Fruit fly (Drosophila melanogaster) whole organism, embryonic: ENCODE data around the gene term.

Experiments used
- CG10274 ChIP-seq: fragments of 200-800 bp; sonication (Bioruptor generic); optimal IDR thresholded peaks from 3 replicates; lab custom pipeline; 2017; ENCODE audit warnings: missing biosample characterization, mild to moderate bottlenecking, missing genetic modification characterization
- CG10366 ChIP-seq: fragments of 200-800 bp; sonication (Bioruptor generic); IDR thresholded peaks from 2 replicates; pipeline ENCODE4 v1.3.6; 2022; ENCODE audit warnings: missing biosample characterization, missing genetic modification characterization
- CG12236 ChIP-seq: fragments of 200-800 bp; sonication (Bioruptor generic); optimal IDR thresholded peaks from 2 replicates; lab custom pipeline; 2016; ENCODE audit warnings: missing biosample characterization, missing genetic modification characterization
- CG14014 ChIP-seq: fragments of 200-800 bp; sonication (Bioruptor generic); IDR thresholded peaks from 2 replicates; pipeline ENCODE4 v1.3.6; 2022; ENCODE audit warnings: missing biosample characterization, missing genetic modification characterization
- CG1603 ChIP-seq: fragments of 200-800 bp; sonication (Bioruptor generic); optimal IDR thresholded peaks from 2 replicates; lab custom pipeline; 2019; ENCODE audit warnings: missing biosample characterization, mild to moderate bottlenecking, missing genetic modification characterization, moderate library complexity
- CG1647 ChIP-seq: fragments of 200-800 bp; sonication (Bioruptor generic); optimal IDR thresholded peaks from 3 replicates; lab custom pipeline; 2016; ENCODE audit warnings: missing biosample characterization, missing genetic modification characterization
- CG16813 ChIP-seq: fragments of 200-800 bp; sonication (Bioruptor generic); IDR thresholded peaks from 3 replicates; pipeline ENCODE4 v1.3.6; 2022; ENCODE audit warnings: missing biosample characterization, missing genetic modification characterization; ENCODE audit not compliant: partially characterized antibody
- CG1792 ChIP-seq: fragments of 200-800 bp; sonication (Bioruptor generic); optimal IDR thresholded peaks from 2 replicates; lab custom pipeline; 2016; ENCODE audit warnings: missing biosample characterization, missing genetic modification characterization
- CG2129 ChIP-seq: fragments of 200-800 bp; sonication (Bioruptor generic); IDR thresholded peaks from 2 replicates; pipeline ENCODE4 v1.3.6; 2022; ENCODE audit warnings: missing biosample characterization, missing genetic modification characterization; ENCODE audit not compliant: partially characterized antibody
- CG2199 ChIP-seq: fragments of 200-800 bp; sonication (Bioruptor generic); IDR thresholded peaks from 3 replicates; pipeline ENCODE4 v1.3.6; 2022; ENCODE audit warnings: missing biosample characterization, missing genetic modification characterization
- CG33213 ChIP-seq: fragments of 200-800 bp; sonication (Bioruptor generic); optimal IDR thresholded peaks from 3 replicates; lab custom pipeline; 2016; ENCODE audit warnings: missing biosample characterization, missing genetic modification characterization
- CG33557 ChIP-seq: fragments of 200-800 bp; sonication (Bioruptor generic); optimal IDR thresholded peaks from 2 replicates; lab custom pipeline; 2019; ENCODE audit warnings: missing biosample characterization, mild to moderate bottlenecking, missing genetic modification characterization, moderate library complexity
- CG3407 ChIP-seq: fragments of 200-800 bp; sonication (Bioruptor generic); optimal IDR thresholded peaks from 2 replicates; lab custom pipeline; 2018; ENCODE audit warnings: missing biosample characterization, mild to moderate bottlenecking, missing genetic modification characterization
- CG3726 ChIP-seq: fragments of 200-800 bp; sonication (Bioruptor generic); IDR thresholded peaks from 3 replicates; pipeline ENCODE4, ENCODE4 v1.3.6; 2022; ENCODE audit warnings: missing biosample characterization, missing genetic modification characterization
- CG4617 ChIP-seq: fragments of 200-800 bp; sonication (Bioruptor generic); optimal IDR thresholded peaks from 3 replicates; lab custom pipeline; 2016; ENCODE audit warnings: missing biosample characterization, missing genetic modification characterization, borderline replicate concordance
- CG6813 ChIP-seq: fragments of 200-800 bp; sonication (Bioruptor generic); optimal IDR thresholded peaks from 2 replicates; lab custom pipeline; 2017; ENCODE audit warnings: missing biosample characterization, missing genetic modification characterization, mild to moderate bottlenecking, moderate library complexity, missing genetic modification reagents
- CG8089 ChIP-seq: fragments of 200-800 bp; sonication (Bioruptor generic); optimal IDR thresholded peaks from 3 replicates; lab custom pipeline; 2016; ENCODE audit warnings: missing biosample characterization, missing genetic modification characterization
- CG9215 ChIP-seq: fragments of 200-800 bp; sonication (Bioruptor generic); IDR thresholded peaks from 2 replicates; pipeline ENCODE4 v1.3.6; 2022; ENCODE audit warnings: missing biosample characterization, missing genetic modification characterization
- CTCF ChIP-seq: fragments of 200-800 bp; sonication (Bioruptor generic); optimal IDR thresholded peaks from 2 replicates; lab custom pipeline; 2017; ENCODE audit warnings: missing biosample characterization, mild to moderate bottlenecking, missing genetic modification characterization, moderate library complexity
- Doc3 ChIP-seq: fragments of 200-800 bp; sonication (Bioruptor generic); IDR thresholded peaks from 3 replicates; pipeline ENCODE4 v1.3.6; 2022; ENCODE audit warnings: missing biosample characterization, missing genetic modification characterization; ENCODE audit not compliant: partially characterized antibody
- Dp ChIP-seq: fragments of 200-800 bp; sonication (Bioruptor generic); optimal IDR thresholded peaks from 2 replicates; lab custom pipeline; 2018; ENCODE audit warnings: missing biosample characterization, mild to moderate bottlenecking, missing genetic modification characterization, moderate library complexity
- E2f1 ChIP-seq: fragments of 200-800 bp; sonication (Bioruptor generic); IDR thresholded peaks from 2 replicates; pipeline ENCODE4 v1.3.6; 2022; ENCODE audit warnings: missing biosample characterization, missing genetic modification characterization
- MBD-R2 ChIP-seq: fragments of 200-800 bp; sonication (Bioruptor generic); IDR thresholded peaks from 2 replicates; pipeline ENCODE4 v1.3.6; 2022; ENCODE audit warnings: missing biosample characterization, missing genetic modification characterization
- MTF-1 ChIP-seq: fragments of 200-800 bp; sonication (Bioruptor generic); optimal IDR thresholded peaks from 2 replicates; lab custom pipeline; 2018; ENCODE audit warnings: missing biosample characterization, mild to moderate bottlenecking, missing genetic modification characterization, borderline replicate concordance
- Nf-YA ChIP-seq: fragments of 200-800 bp; sonication (Bioruptor generic); IDR thresholded peaks from 2 replicates; pipeline ENCODE4 v1.3.6; 2022; ENCODE audit warnings: missing biosample characterization, missing genetic modification characterization
- Ptx1 ChIP-seq: fragments of 200-800 bp; sonication (Bioruptor generic); IDR thresholded peaks from 2 replicates; pipeline ENCODE4 v1.3.6; 2022; ENCODE audit warnings: missing biosample characterization, missing genetic modification characterization
- Rfx ChIP-seq: fragments of 200-800 bp; sonication (Bioruptor generic); IDR thresholded peaks from 2 replicates; pipeline ENCODE4 v1.3.6; 2022; ENCODE audit warnings: missing biosample characterization, missing genetic modification characterization
- Tbp ChIP-seq: fragments of >200 bp; optimal IDR thresholded peaks from 2 replicates; lab custom pipeline; 2018; ENCODE audit warnings: missing biosample characterization, missing genetic modification characterization
- aop ChIP-seq: fragments of 200-800 bp; sonication (Bioruptor generic); IDR thresholded peaks from 2 replicates; pipeline ENCODE4 v1.3.6; 2022; ENCODE audit warnings: missing biosample characterization, missing genetic modification characterization
- btn ChIP-seq: fragments of 200-800 bp; sonication (Bioruptor generic); optimal IDR thresholded peaks from 2 replicates; lab custom pipeline; 2016; ENCODE audit warnings: missing biosample characterization, missing genetic modification characterization
- cad ChIP-seq: fragments of >200 bp; optimal IDR thresholded peaks from 2 replicates; lab custom pipeline; 2017; ENCODE audit warnings: missing biosample characterization, missing genetic modification characterization
- chif ChIP-seq, 2 experiments: fragments of 200-800 bp; sonication (Bioruptor generic); optimal IDR thresholded peaks; 3 replicates each; lab custom pipeline; 2016; ENCODE audit warnings: missing biosample characterization in 2 of 2, missing genetic modification characterization in 2 of 2
- chm ChIP-seq: fragments of 200-800 bp; sonication (Bioruptor generic); IDR thresholded peaks from 2 replicates; pipeline ENCODE4 v1.3.6; 2022; ENCODE audit warnings: missing biosample characterization, missing genetic modification characterization
- danr ChIP-seq: fragments of 200-800 bp; sonication (Bioruptor generic); IDR thresholded peaks from 2 replicates; pipeline ENCODE4 v1.3.6; 2022; ENCODE audit warnings: missing biosample characterization, missing genetic modification characterization
- dysf ChIP-seq: fragments of 200-800 bp; sonication (Bioruptor generic); IDR thresholded peaks from 3 replicates; pipeline ENCODE4 v1.3.6; 2022; ENCODE audit warnings: missing biosample characterization, missing genetic modification characterization
- hth ChIP-seq: fragments of >200 bp; optimal IDR thresholded peaks from 2 replicates; lab custom pipeline; 2017; ENCODE audit warnings: inconsistent platforms
- insv ChIP-seq, 2 experiments: fragments of 200-800 bp; sonication (Bioruptor generic); optimal IDR thresholded peaks; 3 replicates each; lab custom pipeline; 2016 to 2018; ENCODE audit warnings: missing biosample characterization in 2 of 2, missing genetic modification characterization in 2 of 2
- jing ChIP-seq: fragments of 200-800 bp; sonication (Bioruptor generic); optimal IDR thresholded peaks from 2 replicates; lab custom pipeline; 2018; ENCODE audit warnings: missing biosample characterization, mild to moderate bottlenecking, missing genetic modification characterization
- jumu ChIP-seq: fragments of 200-800 bp; sonication (Bioruptor generic); optimal IDR thresholded peaks from 3 replicates; lab custom pipeline; 2016; ENCODE audit warnings: missing biosample characterization, missing genetic modification characterization
- kah ChIP-seq: fragments of 200-800 bp; sonication (Bioruptor generic); optimal IDR thresholded peaks from 2 replicates; lab custom pipeline; 2018; ENCODE audit warnings: missing biosample characterization, mild to moderate bottlenecking, missing genetic modification characterization
- pan ChIP-seq, 4 experiments: fragments of >200 bp in 3 of 4; fragments of 200-800 bp in 1 of 4; sonication (Bioruptor generic) in 1 of 4; optimal IDR thresholded peaks in 3 of 4; IDR thresholded peaks in 1 of 4; 2 replicates each; pipeline versions ENCODE4 v1.3.6 to Lab custom; 2017 to 2022; ENCODE audit warnings: missing biosample characterization in 2 of 4, missing genetic modification characterization in 2 of 4, mixed read lengths in 1 of 4
- phol ChIP-seq: fragments of 200-800 bp; sonication (Bioruptor generic); optimal IDR thresholded peaks from 3 replicates; lab custom pipeline; 2018; ENCODE audit warnings: missing biosample characterization, mild to moderate bottlenecking, missing genetic modification characterization, moderate library complexity
- run ChIP-seq: fragments of 200-800 bp; sonication (Bioruptor generic); optimal IDR thresholded peaks from 3 replicates; lab custom pipeline; 2018; ENCODE audit warnings: missing biosample characterization, mild to moderate bottlenecking, missing genetic modification characterization
- slbo ChIP-seq: fragments of 200-800 bp; sonication (Bioruptor generic); IDR thresholded peaks from 2 replicates; pipeline ENCODE4 v1.3.6; 2022; ENCODE audit warnings: missing biosample characterization, missing genetic modification characterization
- sna ChIP-seq: fragments of 200-800 bp; sonication (Bioruptor generic); IDR thresholded peaks from 2 replicates; pipeline ENCODE4 v1.3.6; 2022; ENCODE audit warnings: missing biosample characterization, missing genetic modification characterization; ENCODE audit not compliant: partially characterized antibody
- stc ChIP-seq: fragments of 200-800 bp; sonication (Bioruptor generic); IDR thresholded peaks from 2 replicates; pipeline ENCODE4 v1.3.6; 2022; ENCODE audit warnings: missing biosample characterization, missing genetic modification characterization
- stwl ChIP-seq: fragments of 200-800 bp; sonication (Bioruptor generic); optimal IDR thresholded peaks from 3 replicates; lab custom pipeline; 2018; ENCODE audit warnings: missing biosample characterization, mild to moderate bottlenecking, missing genetic modification characterization, moderate library complexity
- trem ChIP-seq: fragments of 200-800 bp; optimal IDR thresholded peaks from 3 replicates; lab custom pipeline; 2019; ENCODE audit warnings: missing biosample characterization, mild to moderate bottlenecking, missing genetic modification characterization, moderate library complexity
- unc-4 ChIP-seq: fragments of 200-800 bp; sonication (Bioruptor generic); IDR thresholded peaks from 2 replicates; pipeline ENCODE4 v1.3.6; 2022; ENCODE audit warnings: missing biosample characterization, missing genetic modification characterization; ENCODE audit not compliant: partially characterized antibody
- usp ChIP-seq: fragments of >200 bp; optimal IDR thresholded peaks from 2 replicates; lab custom pipeline; 2017; ENCODE audit warnings: missing biosample characterization, missing genetic modification characterization

The term gene

dm6 chr3L:18617893-18618577 lies 24.5 kb upstream of the term start, which contains the start of the genes CG13380 and CG4174 (continued):
- TF ChIP-seq jumu (GFP tag; lab: Kevin White, UChicago) (no peak), stwl (tag; lab: Kevin White, UChicago) (peak; percentile 93), CG1792 (no peak), CG2199 (GFP tag; lab: Robert Waterston, UW) (peak; percentile 97), stc (0 out of 2 replicates have a peak, but pooled peaks have one; percentile 15), CG33557 (GFP tag; lab: Kevin White, UChicago) (no peak), CG6813 (GFP tag; lab: Kevin White, UChicago) (no peak), btn (GFP tag; lab: Kevin White, UChicago) (no peak), chm (GFP tag; lab: Robert Waterston, UW) (peak; percentile 73), danr (GFP tag; lab: Robert Waterston, UW) (no peak), pan (optimal IDR thresholded peaks at IDR 0.05; lab: Kevin White, UChicago) (no peak), pan (GFP tag; optimal IDR thresholded peaks at IDR 0.05 in 1 of 2, IDR thresholded peaks at IDR 0.05 in 1 of 2) (peak in 1 of 2 experiments; percentile 44), CG10274 (GFP tag; lab: Kevin White, UChicago) (no peak), dysf (GFP tag; lab: Robert Waterston, UW) (0 out of 3 replicates have a peak, but pooled peaks have one; percentile 13), insv (GFP tag; optimal IDR thresholded peaks at IDR 0.05; lab: Kevin White, UChicago) (peak in 1 of 2 experiments; percentile 96), jing (no peak), MBD-R2 (GFP tag; lab: Robert Waterston, UW) (no peak), CG1603 (tag; lab: Kevin White, UChicago) (peak; percentile 61), CG1647 (no peak), slbo (GFP tag; lab: Robert Waterston, UW) (no peak), CG3407 (GFP tag; lab: Kevin White, UChicago) (no peak), Dp (GFP tag; lab: Kevin White, UChicago) (peak; percentile 5), hth (lab: Kevin White, UChicago) (no peak), CG2129 (GFP tag; lab: Robert Waterston, UW) (no peak), usp (GFP tag; lab: Kevin White, UChicago) (no peak), CG3726 (GFP tag; lab: Robert Waterston, UW) (no peak), sna (peak; percentile 56; the same call in 1 of the 2 replicates), CG12236 (GFP tag; lab: Kevin White, UChicago) (no peak), cad (GFP tag; lab: Kevin White, UChicago) (peak; percentile 48), CG10366 (0 out of 2 replicates have a peak, but pooled peaks have one; percentile 7), Doc3 (GFP tag; lab: Robert Waterston, UW) (peak; percentile 31; the same call in 1 of the 3 replicates), aop (GFP tag; lab: Robert Waterston, UW) (peak; percentile 46; the same call in 1 of the 2 replicates), CG8089 (GFP tag; lab: Kevin White, UChicago) (no peak), run (tag; lab: Kevin White, UChicago) (no peak), CG33213 (GFP tag; lab: Kevin White, UChicago) (peak; percentile 44), CG4617 (GFP tag; lab: Kevin White, UChicago) (no peak), chif (GFP tag; optimal IDR thresholded peaks at IDR 0.05; lab: Kevin White, UChicago) (peak in 1 of 2 experiments; percentile 20), Ptx1 (GFP tag; lab: Robert Waterston, UW) (no peak), Nf-YA (GFP tag; lab: Robert Waterston, UW) (no peak), unc-4 (GFP tag; lab: Robert Waterston, UW) (peak; percentile 52; the same call in 1 of the 2 replicates), phol (peak; percentile 3), kah (GFP tag; lab: Kevin White, UChicago) (no peak), MTF-1 (GFP tag; lab: Kevin White, UChicago) (no peak), CTCF (peak; percentile 75), CG9215 (no peak), CG14014 (GFP tag; lab: Robert Waterston, UW) (peak; percentile 18; the same call in 1 of the 2 replicates), Tbp (GFP tag; lab: Kevin White, UChicago) (no peak), trem (peak; percentile 33), Rfx (GFP tag; lab: Robert Waterston, UW) (peak; percentile 60; the same call in 1 of the 2 replicates), CG16813 (GFP tag; lab: Robert Waterston, UW) (peak; percentile 92), E2f1 (no peak)
